Fruit fly (Drosophila melanogaster) whole organism, embryonic: ENCODE measurements around the gene Mlc-c.

Experiments used
- CG12391 ChIP-seq: fragments of 200-800 bp; sonication (Bioruptor generic); optimal IDR thresholded peaks from 3 replicates; lab custom pipeline; 2018; ENCODE audit warnings: missing biosample characterization, mild to moderate bottlenecking, missing genetic modification characterization, moderate library complexity
- CG17912 ChIP-seq: fragments of 200-800 bp; sonication (Bioruptor generic); optimal IDR thresholded peaks from 2 replicates; lab custom pipeline; 2018; ENCODE audit warnings: missing biosample characterization, mild to moderate bottlenecking, missing genetic modification characterization
- CG30020 ChIP-seq: fragments of 200-800 bp; optimal IDR thresholded peaks from 2 replicates; lab custom pipeline; 2019; ENCODE audit warnings: missing biosample characterization, mild to moderate bottlenecking, missing genetic modification characterization, moderate library complexity
- CG32767 ChIP-seq: fragments of 200-800 bp; sonication (Bioruptor generic); IDR thresholded peaks from 2 replicates; pipeline ENCODE4 v1.3.6; 2022; ENCODE audit warnings: missing biosample characterization, missing genetic modification characterization
- Dref ChIP-seq: fragments of 200-800 bp; sonication (Bioruptor generic); IDR thresholded peaks from 2 replicates; pipeline ENCODE4 v1.3.6; 2022; ENCODE audit warnings: missing biosample characterization, missing genetic modification characterization
- Drgx ChIP-seq: fragments of 200-800 bp; sonication (Bioruptor generic); IDR thresholded peaks from 2 replicates; pipeline ENCODE4 v1.3.6; 2022; ENCODE audit warnings: missing biosample characterization, missing genetic modification characterization
- Taf1 ChIP-seq: fragments of 200-800 bp; sonication (Bioruptor generic); IDR thresholded peaks from 2 replicates; pipeline ENCODE4 v1.3.6; 2022; ENCODE audit warnings: missing biosample characterization, missing genetic modification characterization
- ab ChIP-seq: fragments of 200-800 bp; sonication (Bioruptor generic); optimal IDR thresholded peaks from 2 replicates; lab custom pipeline; 2016; ENCODE audit warnings: missing biosample characterization, missing genetic modification characterization
- br ChIP-seq: fragments of >200 bp; optimal IDR thresholded peaks from 2 replicates; lab custom pipeline; 2017
- croc ChIP-seq: fragments of 200-800 bp; sonication (Bioruptor generic); conservative IDR thresholded peaks from 3 replicates; pipeline ENCODE4 v1.3.6; 2022; ENCODE audit warnings: missing biosample characterization, missing genetic modification characterization
- jigr1 ChIP-seq: fragments of 200-800 bp; sonication (Bioruptor generic); IDR thresholded peaks from 3 replicates; pipeline ENCODE4 v1.3.6; 2022; ENCODE audit warnings: missing biosample characterization, missing genetic modification characterization
- kay ChIP-seq: fragments of 200-800 bp; sonication (Bioruptor generic); optimal IDR thresholded peaks from 2 replicates; lab custom pipeline; 2016; ENCODE audit warnings: missing biosample characterization, missing genetic modification characterization
- maf-S ChIP-seq: fragments of 200-800 bp; sonication (Bioruptor generic); optimal IDR thresholded peaks from 2 replicates; lab custom pipeline; 2016; ENCODE audit warnings: missing biosample characterization, missing genetic modification characterization
- usp ChIP-seq: fragments of >200 bp; optimal IDR thresholded peaks from 2 replicates; lab custom pipeline; 2017; ENCODE audit warnings: missing biosample characterization, missing genetic modification characterization

DNA sequence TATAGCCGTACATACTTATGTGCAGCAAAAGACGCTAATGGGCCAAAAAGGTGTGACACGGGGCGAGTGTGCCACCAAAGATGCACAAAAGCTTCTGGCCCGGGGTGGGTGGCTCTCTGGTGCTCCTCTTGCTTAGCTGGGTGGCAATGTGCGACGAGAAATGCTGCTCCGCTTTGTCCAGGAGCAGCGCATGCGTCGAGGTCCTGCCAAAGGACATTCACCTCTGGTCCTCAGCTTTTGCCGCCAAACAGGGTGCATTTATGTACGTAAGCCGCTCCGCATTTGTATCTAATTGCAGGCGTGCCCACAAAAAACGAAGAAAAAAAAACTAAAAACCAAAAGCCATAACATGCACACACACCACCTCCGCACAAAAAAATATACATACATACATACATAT is 27.0 kb upstream of the Mlc-c start:
- no peak for TF ChIP-seq jigr1 (GFP tag; lab: Robert Waterston, UW)
- no peak for TF ChIP-seq kay (GFP tag; lab: Kevin White, UChicago)
- no peak for TF ChIP-seq CG12391 (tag; lab: Kevin White, UChicago)
- TF ChIP-seq Drgx (GFP tag; lab: Robert Waterston, UW) = no peak
- no peak for TF ChIP-seq CG30020 (tag; lab: Kevin White, UChicago)
- TF ChIP-seq croc (GFP tag; lab: Robert Waterston, UW) = no peak
- TF ChIP-seq CG17912 (GFP tag; lab: Kevin White, UChicago) = no peak
- no peak for TF ChIP-seq Taf1
- TF ChIP-seq br (lab: Kevin White, UChicago) = no peak
- TF ChIP-seq CG32767 (GFP tag; lab: Robert Waterston, UW) = 0 out of 2 replicates have a peak, but pooled peaks have one; percentile 8
- TF ChIP-seq usp (GFP tag; lab: Kevin White, UChicago) = no peak
- TF ChIP-seq maf-S (GFP tag; lab: Kevin White, UChicago) = no peak
- TF ChIP-seq ab = no peak
- TF ChIP-seq Dref (GFP tag; lab: Robert Waterston, UW) = no peak
